Worm (Caenorhabditis elegans): ENCODE measurements around the gene ceh-99.

ceh-99 gene

ce11 chrII:12542594-12542997 lies 22.8 kb downstream of the ceh-99 start (continued):
- TF ChIP-seq let-526 (GFP tag; IDR thresholded peaks at IDR 0.05) (no peak), bed-2 (GFP tag; IDR thresholded peaks at IDR 0.05) (no peak), aptf-2 (GFP tag; conservative IDR thresholded peaks at IDR 0.05) (no peak), nhr-80 (tag; optimal IDR thresholded peaks at IDR 0.05) (peak; percentile 39), nfya-1 (tag; optimal IDR thresholded peaks at IDR 0.05; ENCODE audit: borderline replicate concordance, insufficient read depth) (no peak), egl-18 (GFP tag; IDR thresholded peaks at IDR 0.05) (no peak), lag-1 (GFP tag; IDR thresholded peaks at IDR 0.05) (no peak), dpl-1 (GFP tag; optimal IDR thresholded peaks at IDR 0.05) (no peak), Y56A3A.18 (GFP tag; IDR thresholded peaks at IDR 0.05) (no peak), cebp-2 (GFP tag; IDR thresholded peaks at IDR 0.05) (0 out of 2 replicates have a peak, but pooled peaks have one; percentile 21), F55B11.4 (tag; optimal IDR thresholded peaks at IDR 0.05; ENCODE audit: borderline replicate concordance, insufficient read depth) (no peak), ZK185.1 (tag; optimal IDR thresholded peaks at IDR 0.05; ENCODE audit: poor library complexity, severe bottlenecking) (peak; percentile 48), K11D2.4 (GFP tag; IDR thresholded peaks at IDR 0.05) (no peak), F37B4.10 (GFP tag; IDR thresholded peaks at IDR 0.05) (no peak), rec-8 (tag; optimal IDR thresholded peaks at IDR 0.05) (no peak), nhr-120 (GFP tag; IDR thresholded peaks at IDR 0.05) (no peak; the same call in 1 of the 2 replicates), tbp1 (GFP tag; optimal IDR thresholded peaks at IDR 0.05) (peak; percentile 84), ccch-3 (GFP tag; optimal IDR thresholded peaks at IDR 0.05) (no peak), cebp-1 (GFP tag; IDR thresholded peaks at IDR 0.05) (no peak), cebp-1 (tag; optimal IDR thresholded peaks at IDR 0.05) (no peak), B0035.1 (tag; optimal IDR thresholded peaks at IDR 0.05) (no peak), somi-1 (GFP tag; optimal IDR thresholded peaks at IDR 0.05) (no peak), sptf-2 (GFP tag; optimal IDR thresholded peaks at IDR 0.05) (no peak), madf-10 (tag; optimal IDR thresholded peaks at IDR 0.05) (peak; percentile 37), let-607 (tag; optimal IDR thresholded peaks at IDR 0.05) (no peak), Y79H2A.3 (GFP tag; conservative IDR thresholded peaks at IDR 0.05) (no peak), ztf-26 (tag; optimal IDR thresholded peaks at IDR 0.05) (no peak), F52B5.7 (tag; optimal IDR thresholded peaks at IDR 0.05) (no peak)

ce11 chrII:12544533-12544932 lies 24.8 kb downstream of the ceh-99 start, which contains the start of gene F49C5.9:
Gene F49C5.9, minus strand, starts transcription at chrII:12544633.
- TF ChIP-seq ets-4 (GFP tag; optimal IDR thresholded peaks at IDR 0.05) (no peak), ceh-58 (GFP tag; IDR thresholded peaks at IDR 0.05) (no peak), bed-2 (GFP tag; IDR thresholded peaks at IDR 0.05) (no peak)

DNA sequence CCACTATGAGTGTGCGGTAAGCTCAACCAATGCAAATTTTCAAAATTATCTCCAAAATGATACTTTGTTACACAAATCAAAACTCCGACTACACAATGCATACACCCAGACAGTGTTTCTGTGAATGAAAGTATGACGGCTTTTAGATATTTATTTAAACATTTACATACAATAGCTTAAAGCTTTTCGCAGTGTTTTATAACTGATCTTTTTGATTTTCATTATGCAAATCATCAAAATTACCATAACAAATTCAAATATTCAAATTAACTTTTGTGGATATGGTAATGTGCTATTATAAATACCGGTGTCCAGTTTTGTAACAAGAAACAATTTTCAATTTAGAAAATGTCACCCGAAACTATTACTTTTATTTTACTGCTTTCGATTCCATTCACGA lies 26.6 kb downstream of the ceh-99 start, which contains the start of the genes F49C5.5 and F49C5.10:
Gene F49C5.5, minus strand, starts transcription at position 101 of the 400 bp plus-strand sequence.
Gene F49C5.10, plus strand, starts transcription at position 344 of the 400 bp plus-strand sequence.
- TF ChIP-seq cebp-1 (GFP tag; IDR thresholded peaks at IDR 0.05), result no peak
- no peak for TF ChIP-seq cebp-1 (tag; optimal IDR thresholded peaks at IDR 0.05)
- no peak for TF ChIP-seq fkh-3 (tag; optimal IDR thresholded peaks at IDR 0.05)
- no peak for TF ChIP-seq nfya-1 (tag; optimal IDR thresholded peaks at IDR 0.05; ENCODE audit: borderline replicate concordance, insufficient read depth)
- no peak for TF ChIP-seq snpc-1.3 (tag; optimal IDR thresholded peaks at IDR 0.05; ENCODE audit: insufficient read depth)
- TF ChIP-seq F57A8.1 (GFP tag; optimal IDR thresholded peaks at IDR 0.05), result no peak
- no peak for TF ChIP-seq akir-1 (GFP tag; optimal IDR thresholded peaks at IDR 0.05)
- TF ChIP-seq B0261.1 (tag; optimal IDR thresholded peaks at IDR 0.05), result no peak
- TF ChIP-seq unc-130 (GFP tag; optimal IDR thresholded peaks at IDR 0.05), result no peak
- no peak for TF ChIP-seq madf-3 (GFP tag; IDR thresholded peaks at IDR 0.05)
- no peak for TF ChIP-seq F33H1.4 (GFP tag; IDR thresholded peaks at IDR 0.05)
- no peak for TF ChIP-seq efl-1 (GFP tag; optimal IDR thresholded peaks at IDR 0.05)
- no peak for TF ChIP-seq ets-4 (GFP tag; optimal IDR thresholded peaks at IDR 0.05)
- no peak for TF ChIP-seq Y67H2A.10 (GFP tag; conservative IDR thresholded peaks at IDR 0.05)
